Fruit fly (Drosophila melanogaster): Measurements from ENCODE around the gene CG14810.

CG14810 gene

DNA sequence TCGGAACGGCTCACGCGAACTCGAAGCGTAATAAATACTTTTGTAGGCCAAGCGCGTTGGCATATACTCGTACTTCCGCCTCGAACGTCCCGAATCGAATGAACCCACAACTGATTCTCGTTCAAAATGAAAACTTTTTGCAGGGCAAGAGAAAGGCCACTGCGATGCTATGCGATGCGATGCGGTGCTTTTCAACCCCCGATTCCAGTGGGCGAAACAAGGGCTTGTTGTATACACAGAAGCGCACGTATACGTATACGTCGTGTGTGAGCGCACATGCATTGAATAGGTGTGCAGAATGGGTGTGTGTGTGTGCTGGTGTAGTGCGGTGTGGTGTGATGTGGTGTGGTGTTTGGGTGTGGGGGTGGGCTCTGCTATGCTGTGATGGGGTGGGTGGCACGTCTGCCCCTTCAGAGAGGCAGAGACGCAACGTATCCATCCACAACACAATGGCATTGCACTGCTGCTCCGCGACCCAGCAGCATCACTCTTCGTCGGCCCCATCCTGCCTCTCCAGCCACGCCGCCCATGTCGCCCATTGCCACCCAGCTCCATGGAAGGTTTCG lies 26.3 kb downstream of the CG14810 start:
- TF ChIP-seq Optix (GFP tag; IDR thresholded peaks at IDR 0.05), result no peak
- TF ChIP-seq dmrt99B (tag; optimal IDR thresholded peaks at IDR 0.05), result no peak
- TF ChIP-seq row (GFP tag; IDR thresholded peaks at IDR 0.05), result 0 out of 3 replicates have a peak, but pooled peaks have one; percentile 7
- TF ChIP-seq CG7839 (tag; optimal IDR thresholded peaks at IDR 0.05), result no peak
- TF ChIP-seq Deaf1 (tag; optimal IDR thresholded peaks at IDR 0.05), result peak; percentile 71
- no peak for TF ChIP-seq Asciz (GFP tag; optimal IDR thresholded peaks at IDR 0.05)
- TF ChIP-seq CG10366 (GFP tag; IDR thresholded peaks at IDR 0.05), result no peak
- TF ChIP-seq CG30403 (GFP tag; optimal IDR thresholded peaks at IDR 0.05), result no peak
- TF ChIP-seq nerfin-1 (tag; optimal IDR thresholded peaks at IDR 0.05), result peak; percentile 92
- TF ChIP-seq CG18764 (GFP tag; optimal IDR thresholded peaks at IDR 0.05), result no peak
- no peak for TF ChIP-seq lab (GFP tag; optimal IDR thresholded peaks at IDR 0.05)
- TF ChIP-seq dysf (GFP tag; IDR thresholded peaks at IDR 0.05), result no peak
- TF ChIP-seq NK7.1 (GFP tag; optimal IDR thresholded peaks at IDR 0.05), result no peak
- no peak for TF ChIP-seq MTF-1 (GFP tag; optimal IDR thresholded peaks at IDR 0.05; ENCODE audit: borderline replicate concordance)
- TF ChIP-seq HLH3B (GFP tag; IDR thresholded peaks at IDR 0.05), result no peak
- TF ChIP-seq seq (GFP tag; IDR thresholded peaks at IDR 0.05), result peak; percentile 56; the same call in 1 of the 2 replicates
- no peak for TF ChIP-seq CG6272 (GFP tag; IDR thresholded peaks at IDR 0.05)
- TF ChIP-seq chinmo (GFP tag; IDR thresholded peaks at IDR 0.05; ENCODE audit: partially characterized antibody), result 0 out of 4 replicates have a peak, but pooled peaks have one; percentile 21
- peak; percentile 65 for TF ChIP-seq CG17829 (tag; optimal IDR thresholded peaks at IDR 0.05)
- TF ChIP-seq CG31224 (GFP tag; IDR thresholded peaks at IDR 0.05), result no peak
- no peak for TF ChIP-seq az2 (GFP tag; optimal IDR thresholded peaks at IDR 0.05)
- peak; percentile 76 for TF ChIP-seq cg (GFP tag; optimal IDR thresholded peaks at IDR 0.05)
- TF ChIP-seq tap (tag; optimal IDR thresholded peaks at IDR 0.05), result no peak
- TF ChIP-seq CG6765 (GFP tag; optimal IDR thresholded peaks at IDR 0.05), result no peak
- no peak for TF ChIP-seq br (optimal IDR thresholded peaks at IDR 0.05)

DNA sequence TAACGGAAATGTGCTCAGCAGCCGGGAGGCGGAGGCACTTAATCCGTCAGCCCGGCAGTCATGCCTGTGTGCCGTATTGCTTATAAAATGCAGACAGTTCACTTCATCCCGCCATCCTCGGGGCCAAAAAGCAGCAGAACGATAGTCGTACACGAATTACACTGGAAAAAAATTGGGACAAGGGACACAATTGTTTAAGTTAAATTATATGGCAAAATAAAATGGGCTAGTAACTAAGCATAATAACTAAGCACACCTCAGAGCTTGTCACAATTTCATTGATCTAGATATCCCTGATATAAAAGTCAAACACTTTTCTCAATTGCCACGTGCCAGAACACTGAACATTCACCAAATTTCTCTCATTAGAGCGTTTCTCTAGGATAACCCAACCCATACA lies 30.9 kb downstream of the CG14810 start, which contains the start of gene CG32806:
Gene CG32806 (plus strand): TSS at position 301 of the 400 bp plus-strand sequence.
- TF ChIP-seq dan (GFP tag; IDR thresholded peaks at IDR 0.05) (no peak), CG10209 (GFP tag; optimal IDR thresholded peaks at IDR 0.05) (no peak), sens (GFP tag) (peak; percentile 67)

dm6 chrX:1774347-1774829 lies 45.8 kb downstream of the CG14810 start:
- no peak for TF ChIP-seq org-1 (GFP tag; optimal IDR thresholded peaks at IDR 0.05)
- no peak for TF ChIP-seq ewg (GFP tag; optimal IDR thresholded peaks at IDR 0.05)
- no peak for TF ChIP-seq NK7.1 (GFP tag; optimal IDR thresholded peaks at IDR 0.05)
- TF ChIP-seq CG17802 (tag; optimal IDR thresholded peaks at IDR 0.05), result no peak
- no peak for TF ChIP-seq usp (GFP tag; optimal IDR thresholded peaks at IDR 0.05)
- TF ChIP-seq nerfin-1 (tag; optimal IDR thresholded peaks at IDR 0.05), result no peak
- no peak for TF ChIP-seq CG11695 (GFP tag; IDR thresholded peaks at IDR 0.05)
- peak; percentile 26; the same call in 1 of the 2 replicates for TF ChIP-seq crol (GFP tag; IDR thresholded peaks at IDR 0.05)
- no peak for TF ChIP-seq CG30020 (tag; optimal IDR thresholded peaks at IDR 0.05)
- peak; percentile 12 for TF ChIP-seq CG6254 (GFP tag; optimal IDR thresholded peaks at IDR 0.05)
- no peak for TF ChIP-seq CG15269 (tag; optimal IDR thresholded peaks at IDR 0.05)
- TF ChIP-seq shn (GFP tag; optimal IDR thresholded peaks at IDR 0.05), result no peak
- no peak for TF ChIP-seq CG8089 (GFP tag; optimal IDR thresholded peaks at IDR 0.05)
- TF ChIP-seq schlank (tag; optimal IDR thresholded peaks at IDR 0.05), result no peak
- TF ChIP-seq Gsc (GFP tag; IDR thresholded peaks at IDR 0.05), result no peak
- TF ChIP-seq CG11696 (GFP tag; IDR thresholded peaks at IDR 0.05), result no peak
- TF ChIP-seq CG12942 (GFP tag; optimal IDR thresholded peaks at IDR 0.05), result no peak
- no peak for TF ChIP-seq CG5180 (GFP tag; optimal IDR thresholded peaks at IDR 0.05)
- no peak for TF ChIP-seq esg (GFP tag; conservative IDR thresholded peaks at IDR 0.05)
- no peak for TF ChIP-seq CG1529 (GFP tag; optimal IDR thresholded peaks at IDR 0.05)
- TF ChIP-seq CG12659 (GFP tag; optimal IDR thresholded peaks at IDR 0.05), result no peak
- TF ChIP-seq E2f1 (GFP tag; IDR thresholded peaks at IDR 0.05), result no peak
- TF ChIP-seq Fer3 (tag; optimal IDR thresholded peaks at IDR 0.05), result no peak
- no peak for TF ChIP-seq CG11456 (GFP tag; IDR thresholded peaks at IDR 0.05)

Measured in whole organism, embryonic.